Fruit fly (Drosophila melanogaster): ENCODE measurements around the gene arg.
A peak's percentile ranks its signal among the peaks of the same experiment; 100 is the strongest.

dm6 chrX:487517-487957 lies 21.7 kb upstream of the arg start, which contains the start of the genes CG18273 and CG3156:
- peak; percentile 57 for TF ChIP-seq bab1 (GFP tag; optimal IDR thresholded peaks at IDR 0.05)
- no peak for TF ChIP-seq kay (GFP tag; ENCODE audit: borderline replicate concordance)
- peak; percentile 15 for TF ChIP-seq pad (GFP tag; optimal IDR thresholded peaks at IDR 0.05)
- no peak for TF ChIP-seq CG12768 (GFP tag; optimal IDR thresholded peaks at IDR 0.05)
- no peak for TF ChIP-seq Hr96 (GFP tag; optimal IDR thresholded peaks at IDR 0.05)
- no peak for TF ChIP-seq Crg-1 (GFP tag; optimal IDR thresholded peaks at IDR 0.05)

Measured in whole organism, adult.